Worm (Caenorhabditis elegans) whole organism, late embryonic: Measurements from ENCODE around the gene ugt-42.

Experiments
- ama-1 ChIP-seq: fragments of 150-350 bp; optimal IDR thresholded peaks from 2 replicates; lab custom pipeline; 2014
- ceh-9 ChIP-seq: sonication (generic microtip); optimal IDR thresholded peaks from 2 replicates; lab custom pipeline; 2016; ENCODE audit warnings: mild to moderate bottlenecking, missing genetic modification characterization, inconsistent platforms, missing compliant biosample characterization
- hlh-15 ChIP-seq: sonication (generic microtip); optimal IDR thresholded peaks from 2 replicates; lab custom pipeline; 2016; ENCODE audit warnings: missing genetic modification characterization, missing compliant biosample characterization
- hlh-6 ChIP-seq: sonication (generic microtip); optimal IDR thresholded peaks from 2 replicates; lab custom pipeline; 2016; ENCODE audit warnings: missing genotype, missing genetic modification characterization, missing compliant biosample characterization
- lim-6 ChIP-seq: sonication (generic microtip); optimal IDR thresholded peaks from 2 replicates; lab custom pipeline; 2016; ENCODE audit warnings: missing genetic modification characterization, missing compliant biosample characterization
- madf-2 ChIP-seq: sonication (generic microtip); optimal IDR thresholded peaks from 2 replicates; lab custom pipeline; 2017; ENCODE audit warnings: missing genetic modification characterization, missing compliant biosample characterization
- pha-4 ChIP-seq: fragments of 150-350 bp; optimal IDR thresholded peaks from 2 replicates; lab custom pipeline; 2018; ENCODE audit warnings: missing biosample characterization, missing genetic modification reagents, missing genetic modification characterization
- pqm-1 ChIP-seq: sonication (generic microtip); optimal IDR thresholded peaks from 2 replicates; lab custom pipeline; 2016; ENCODE audit warnings: missing genetic modification characterization, missing compliant biosample characterization
- tbx-2 ChIP-seq: sonication (generic microtip); optimal IDR thresholded peaks from 2 replicates; lab custom pipeline; 2016; ENCODE audit warnings: missing genetic modification characterization, missing compliant biosample characterization
- unc-3 ChIP-seq, 2 experiments: fragments of 200-800 bp in 1 of 2; sonication (Bioruptor generic) in 1 of 2; sonication (generic microtip) in 1 of 2; conservative IDR thresholded peaks in 1 of 2; optimal IDR thresholded peaks in 1 of 2; 2 replicates each; pipeline versions ENCODE4 v1.3.6 to Lab custom; 2016 to 2022; ENCODE audit warnings: missing compliant biosample characterization in 2 of 2, missing genetic modification characterization in 2 of 2, missing genetic modification reagents in 1 of 2
- unc-42 ChIP-seq: sonication (generic microtip); optimal IDR thresholded peaks from 2 replicates; lab custom pipeline; 2016; ENCODE audit warnings: missing genotype, missing genetic modification characterization, missing compliant biosample characterization

ce11 chrV:683858-684257 lies 36.9 kb downstream of the ugt-42 start, which contains the start of gene F31F4.1:
- TF ChIP-seq ama-1 (lab: Kevin White, UChicago) = no peak
- TF ChIP-seq unc-3 (GFP tag; conservative IDR thresholded peaks at IDR 0.05; lab: Robert Waterston, UW) = no peak
- TF ChIP-seq unc-3 (tag; optimal IDR thresholded peaks at IDR 0.05; lab: Kevin White, UChicago) = no peak
- TF ChIP-seq ceh-9 (tag; lab: Kevin White, UChicago) = no peak
- TF ChIP-seq pqm-1 (tag; lab: Kevin White, UChicago) = no peak
- TF ChIP-seq hlh-6 (tag; lab: Kevin White, UChicago) = no peak
- TF ChIP-seq pha-4 (tag; lab: Kevin White, UChicago) = no peak
- TF ChIP-seq madf-2 (tag; lab: Kevin White, UChicago) = no peak
- no peak for TF ChIP-seq tbx-2 (tag; lab: Kevin White, UChicago)
- no peak for TF ChIP-seq unc-42
- no peak for TF ChIP-seq hlh-15
- no peak for TF ChIP-seq lim-6 (tag; lab: Kevin White, UChicago)
